Worm (Caenorhabditis elegans): ENCODE data around the gene W03C9.8.

Gene W03C9.8

DNA sequence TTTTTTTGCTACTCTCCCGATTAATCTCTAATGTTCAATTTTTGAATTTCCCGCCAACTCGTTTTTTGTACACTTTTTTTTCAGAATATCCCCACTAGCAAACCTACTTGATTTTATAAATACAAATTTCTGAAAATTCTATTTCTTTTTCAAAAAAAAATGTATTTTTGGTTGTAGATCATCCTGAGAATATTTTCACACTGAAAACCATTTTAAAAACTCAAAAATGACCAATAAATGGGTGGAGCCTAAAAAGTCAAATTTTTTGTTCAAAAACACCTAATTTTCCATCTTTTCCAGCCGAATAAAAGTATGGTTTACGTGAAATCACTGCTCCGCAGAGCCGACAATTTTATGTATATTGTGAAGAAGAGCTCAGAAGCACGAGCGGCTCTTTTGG lies 40.2 kb downstream of the W03C9.8 start, which contains the start of gene Y17G7B.3:
Y17G7B.3 (plus strand) TSS at position 301 of the 400 bp plus-strand sequence.
- TF ChIP-seq ceh-16 (tag; optimal IDR thresholded peaks at IDR 0.05), result no peak
- no peak for TF ChIP-seq nhr-129 (tag; optimal IDR thresholded peaks at IDR 0.05)
- TF ChIP-seq dmd-4 (tag; optimal IDR thresholded peaks at IDR 0.05), result no peak
- no peak for TF ChIP-seq unc-39 (tag; optimal IDR thresholded peaks at IDR 0.05)

DNA sequence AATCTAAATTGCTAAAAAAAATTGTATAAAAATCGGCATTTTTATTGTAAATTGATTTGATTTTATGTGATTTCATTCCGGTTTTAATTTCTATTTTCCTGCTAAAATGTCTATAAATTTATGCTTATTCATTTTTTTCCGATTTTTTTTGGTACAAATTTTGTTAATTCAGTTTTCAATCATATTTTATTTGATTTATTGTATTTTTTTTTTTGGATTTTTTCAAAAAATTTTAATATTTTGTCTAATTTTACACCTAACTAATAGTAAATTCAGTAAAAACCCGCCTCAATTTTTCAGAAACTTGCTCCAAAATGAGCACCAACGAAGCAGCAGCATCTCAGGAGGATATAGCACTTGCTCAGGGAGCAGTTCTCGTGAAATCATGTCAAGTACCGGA lies 44.1 kb downstream of the W03C9.8 start, which contains the start of gene dhps-1:
dhps-1 (plus strand) TSS at position 301 of the 400 bp plus-strand sequence.
- TF ChIP-seq Y55F3AM.14 (GFP tag; optimal IDR thresholded peaks at IDR 0.05), result no peak
- TF ChIP-seq nhr-12 (tag; optimal IDR thresholded peaks at IDR 0.05), result no peak
- no peak for TF ChIP-seq ceh-16 (tag; optimal IDR thresholded peaks at IDR 0.05)
- TF ChIP-seq egl-27 (tag; optimal IDR thresholded peaks at IDR 0.05), result no peak
- no peak for TF ChIP-seq elt-1 (tag; optimal IDR thresholded peaks at IDR 0.05)
- no peak for TF ChIP-seq mbf-1 (tag; optimal IDR thresholded peaks at IDR 0.05)
- no peak for TF ChIP-seq dmd-4 (tag; optimal IDR thresholded peaks at IDR 0.05)
- no peak for TF ChIP-seq ZK546.5 (tag; optimal IDR thresholded peaks at IDR 0.05)
- no peak for TF ChIP-seq alr-1 (tag; optimal IDR thresholded peaks at IDR 0.05)
- no peak for TF ChIP-seq crh-2 (tag; optimal IDR thresholded peaks at IDR 0.05)
- TF ChIP-seq sma-3 (GFP tag; optimal IDR thresholded peaks at IDR 0.05), result no peak
- TF ChIP-seq aly-2 (tag; optimal IDR thresholded peaks at IDR 0.05), result no peak

DNA sequence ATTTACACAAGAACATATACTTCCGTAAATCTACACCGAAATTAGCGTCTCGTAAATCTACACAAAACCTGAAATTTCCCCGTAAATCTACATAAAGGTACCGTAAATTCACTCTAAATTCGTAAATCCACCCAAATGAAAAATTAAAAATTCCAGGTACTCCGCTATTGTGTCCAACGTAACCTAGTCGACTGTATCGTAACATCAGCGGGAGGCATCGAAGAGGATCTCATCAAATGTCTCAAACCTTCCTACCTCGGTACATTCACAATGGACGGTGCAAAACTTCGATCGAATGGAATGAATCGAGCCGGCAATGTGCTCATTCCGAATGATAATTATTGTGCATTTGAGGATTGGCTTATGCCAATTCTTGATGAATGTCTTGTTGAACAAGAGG lies 46.4 kb downstream of the W03C9.8 start:
- TF ChIP-seq R02D3.7 (tag; optimal IDR thresholded peaks at IDR 0.05) (no peak), elt-1 (tag; optimal IDR thresholded peaks at IDR 0.05) (no peak), nhr-6 (tag; optimal IDR thresholded peaks at IDR 0.05) (no peak), nhr-12 (tag; optimal IDR thresholded peaks at IDR 0.05) (no peak), unc-39 (tag; optimal IDR thresholded peaks at IDR 0.05) (no peak), lin-11 (tag; optimal IDR thresholded peaks at IDR 0.05) (no peak), lsy-2 (tag; optimal IDR thresholded peaks at IDR 0.05) (no peak), sma-3 (GFP tag; optimal IDR thresholded peaks at IDR 0.05) (no peak), mbf-1 (tag; optimal IDR thresholded peaks at IDR 0.05) (no peak), nhr-10 (tag; optimal IDR thresholded peaks at IDR 0.05) (no peak), ztf-4 (tag; optimal IDR thresholded peaks at IDR 0.05) (no peak), egl-27 (tag; optimal IDR thresholded peaks at IDR 0.05) (no peak), fos-1 (tag; optimal IDR thresholded peaks at IDR 0.05) (no peak), F13H6.1 (tag; optimal IDR thresholded peaks at IDR 0.05) (no peak), peb-1 (tag; optimal IDR thresholded peaks at IDR 0.05) (no peak), nhr-21 (tag; optimal IDR thresholded peaks at IDR 0.05) (no peak), nhr-11 (tag; optimal IDR thresholded peaks at IDR 0.05) (no peak), ama-1 (optimal IDR thresholded peaks at IDR 0.05) (no peak), nhr-129 (tag; optimal IDR thresholded peaks at IDR 0.05) (no peak)

DNA sequence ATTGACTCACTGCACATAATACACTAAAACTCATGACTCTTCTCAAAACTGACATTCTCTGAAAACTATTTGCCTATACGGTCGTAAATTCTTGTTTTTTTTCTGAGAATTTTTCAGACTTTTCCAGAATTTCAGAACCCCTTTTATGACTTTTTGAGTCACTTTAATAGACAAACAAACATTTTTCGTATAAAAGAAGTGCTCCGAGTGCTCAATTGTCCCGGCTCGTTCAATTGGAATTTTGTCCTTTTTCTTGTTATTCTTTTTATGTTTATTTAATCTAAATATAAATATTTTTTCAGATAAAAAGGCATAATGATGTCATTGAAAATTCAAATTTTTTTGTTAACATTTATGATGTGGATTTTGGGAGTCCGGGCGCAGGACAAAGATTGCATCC lies 50.3 kb downstream of the W03C9.8 start, which contains the start of gene Y17G7B.23:
Y17G7B.23 (plus strand) TSS at position 301 of the 400 bp plus-strand sequence.
- TF ChIP-seq peb-1 (tag; optimal IDR thresholded peaks at IDR 0.05) (no peak), unc-62 (GFP tag; optimal IDR thresholded peaks at IDR 0.05) (no peak), snpc-4 (tag; optimal IDR thresholded peaks at IDR 0.05) (no peak), C34F6.9 (tag; optimal IDR thresholded peaks at IDR 0.05) (no peak), zag-1 (tag; optimal IDR thresholded peaks at IDR 0.05) (no peak), nhr-77 (tag; optimal IDR thresholded peaks at IDR 0.05) (no peak), ztf-4 (tag; optimal IDR thresholded peaks at IDR 0.05) (no peak), R02D3.7 (tag; optimal IDR thresholded peaks at IDR 0.05) (no peak), lin-13 (GFP tag; optimal IDR thresholded peaks at IDR 0.05) (no peak), alr-1 (tag; optimal IDR thresholded peaks at IDR 0.05) (no peak), aly-2 (tag; optimal IDR thresholded peaks at IDR 0.05) (no peak), unc-39 (tag; optimal IDR thresholded peaks at IDR 0.05) (no peak), mdl-1 (tag; optimal IDR thresholded peaks at IDR 0.05) (no peak), blmp-1 (tag; optimal IDR thresholded peaks at IDR 0.05; ENCODE audit: insufficient read depth) (no peak), nhr-12 (tag; optimal IDR thresholded peaks at IDR 0.05) (no peak), crh-2 (tag; optimal IDR thresholded peaks at IDR 0.05) (no peak), sem-4 (tag; optimal IDR thresholded peaks at IDR 0.05) (no peak), Y55F3AM.14 (GFP tag; optimal IDR thresholded peaks at IDR 0.05) (no peak)
